Worm (Caenorhabditis elegans): ENCODE results near the gene ZK1240.11.

DNA sequence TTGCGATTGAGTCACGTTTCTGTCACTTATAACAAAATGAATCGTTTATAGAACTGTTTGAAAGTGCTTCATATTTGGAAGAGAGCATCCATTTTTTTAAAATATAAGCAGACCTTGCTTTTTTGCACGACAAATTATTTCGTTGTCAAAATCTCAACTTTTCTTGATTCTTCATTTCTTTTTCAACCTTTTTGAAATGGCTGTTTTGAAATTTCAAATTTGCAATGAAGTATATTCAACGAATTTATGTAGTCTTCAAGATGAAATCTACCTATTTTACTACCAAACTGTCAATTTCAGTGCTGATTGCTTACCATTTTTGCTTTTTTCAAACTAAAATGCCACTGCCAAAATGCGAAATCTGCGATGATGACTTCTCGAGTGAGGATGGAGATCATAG is 18.3 kb upstream of the ZK1240.11 start, which contains the start of gene B0281.3:
- TF ChIP-seq eor-1 (tag; optimal IDR thresholded peaks at IDR 0.05) (no peak), ceh-9 (tag; optimal IDR thresholded peaks at IDR 0.05) (no peak), nhr-237 (tag; optimal IDR thresholded peaks at IDR 0.05) (no peak), ceh-28 (tag; optimal IDR thresholded peaks at IDR 0.05) (no peak), ama-1 (optimal IDR thresholded peaks at IDR 0.05) (no peak), unc-62 (GFP tag; optimal IDR thresholded peaks at IDR 0.05) (no peak), nhr-76 (tag; optimal IDR thresholded peaks at IDR 0.05) (no peak), zag-1 (tag; optimal IDR thresholded peaks at IDR 0.05) (no peak), lin-15B (tag; optimal IDR thresholded peaks at IDR 0.05) (no peak), nhr-43 (tag; optimal IDR thresholded peaks at IDR 0.05; ENCODE audit: poor library complexity, severe bottlenecking) (no peak)
